Worm (Caenorhabditis elegans): ENCODE data around the gene F11A5.17.

F11A5.17 gene

ce11 chrV:16218522-16218921 lies 16.7 kb downstream of the F11A5.17 start, which contains the start of gene F11A5.15:
Gene F11A5.15, minus strand, starts transcription at chrV:16218622.
- no peak for TF ChIP-seq T23F11.4 (GFP tag; optimal IDR thresholded peaks at IDR 0.05)

DNA sequence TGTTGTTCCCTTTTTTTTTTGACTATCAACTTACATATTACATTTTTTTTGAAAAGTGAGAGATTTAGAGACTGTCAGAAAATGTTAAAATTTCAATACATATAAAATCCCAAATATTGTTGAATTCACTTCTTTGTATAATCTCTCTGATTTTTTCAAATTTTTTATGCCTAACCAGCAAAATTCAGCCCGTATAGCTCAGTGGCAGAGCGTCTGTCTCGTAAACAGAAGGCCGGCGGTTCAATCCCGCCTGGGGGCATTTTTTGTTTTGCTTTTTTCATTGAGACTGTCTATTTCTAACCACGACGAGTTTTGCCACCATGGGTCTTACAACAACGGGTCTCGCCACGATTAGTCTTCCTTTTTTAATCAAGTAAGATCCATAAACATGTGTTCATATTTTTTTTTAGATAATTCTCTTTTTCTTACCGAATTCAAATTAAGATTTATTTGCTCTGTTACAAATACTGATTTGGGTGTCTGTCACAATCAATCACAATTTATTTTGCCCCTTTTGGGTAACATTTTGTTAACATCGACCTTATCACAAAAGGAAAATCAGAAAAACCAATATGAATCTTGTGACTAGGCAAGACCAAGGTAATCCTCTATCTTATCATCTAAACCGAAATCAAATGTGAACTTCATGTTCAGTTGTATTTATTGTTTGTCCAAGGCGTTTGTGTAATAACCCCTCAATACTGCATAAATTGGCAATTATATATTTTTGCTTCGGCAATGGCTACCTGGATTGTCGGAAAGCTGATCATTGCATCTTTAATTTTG lies 17.3 kb downstream of the F11A5.17 start, which contains the start of gene glc-1:
Gene glc-1, plus strand, starts transcription at position 663 of the 786 bp plus-strand sequence.
- TF ChIP-seq sdc-2 (tag; optimal IDR thresholded peaks at IDR 0.05) (no peak), pha-2 (tag; optimal IDR thresholded peaks at IDR 0.05) (no peak), tbx-2 (tag; optimal IDR thresholded peaks at IDR 0.05) (no peak), ceh-9 (tag; optimal IDR thresholded peaks at IDR 0.05) (no peak), C08G9.2 (tag; optimal IDR thresholded peaks at IDR 0.05) (no peak), nfya-1 (tag; optimal IDR thresholded peaks at IDR 0.05) (no peak), Y22D7AL.16 (tag; optimal IDR thresholded peaks at IDR 0.05) (no peak)

ce11 chrV:16220020-16220419 lies 18.2 kb downstream of the F11A5.17 start:
- TF ChIP-seq ceh-9 (tag; optimal IDR thresholded peaks at IDR 0.05): no peak
- no peak for TF ChIP-seq rnt-1 (tag; optimal IDR thresholded peaks at IDR 0.05)
- no peak for TF ChIP-seq K09A11.1 (tag; optimal IDR thresholded peaks at IDR 0.05; ENCODE audit: insufficient read depth)
- no peak for TF ChIP-seq ztf-16 (tag; optimal IDR thresholded peaks at IDR 0.05)
- no peak for TF ChIP-seq dve-1 (tag; optimal IDR thresholded peaks at IDR 0.05)
- TF ChIP-seq pax-1 (tag; optimal IDR thresholded peaks at IDR 0.05): no peak
- TF ChIP-seq pros-1 (tag; optimal IDR thresholded peaks at IDR 0.05): no peak
- TF ChIP-seq K02D7.2 (tag; optimal IDR thresholded peaks at IDR 0.05): no peak
- no peak for TF ChIP-seq ceh-45 (GFP tag; IDR thresholded peaks at IDR 0.05)
- no peak for TF ChIP-seq unc-42 (tag; optimal IDR thresholded peaks at IDR 0.05)
- TF ChIP-seq lin-11 (tag; optimal IDR thresholded peaks at IDR 0.05): no peak
- no peak for TF ChIP-seq unc-86 (tag; optimal IDR thresholded peaks at IDR 0.05)
- no peak for TF ChIP-seq ceh-2 (tag; optimal IDR thresholded peaks at IDR 0.05)
- no peak for TF ChIP-seq unc-55 (GFP tag; optimal IDR thresholded peaks at IDR 0.05)
- no peak for TF ChIP-seq tbx-2 (tag; optimal IDR thresholded peaks at IDR 0.05)
- TF ChIP-seq madf-2 (tag; optimal IDR thresholded peaks at IDR 0.05): no peak
- TF ChIP-seq ahr-1 (tag; optimal IDR thresholded peaks at IDR 0.05): no peak
- no peak for TF ChIP-seq sox-2 (GFP tag; IDR thresholded peaks at IDR 0.05)
- TF ChIP-seq hlh-6 (tag; optimal IDR thresholded peaks at IDR 0.05): no peak

DNA sequence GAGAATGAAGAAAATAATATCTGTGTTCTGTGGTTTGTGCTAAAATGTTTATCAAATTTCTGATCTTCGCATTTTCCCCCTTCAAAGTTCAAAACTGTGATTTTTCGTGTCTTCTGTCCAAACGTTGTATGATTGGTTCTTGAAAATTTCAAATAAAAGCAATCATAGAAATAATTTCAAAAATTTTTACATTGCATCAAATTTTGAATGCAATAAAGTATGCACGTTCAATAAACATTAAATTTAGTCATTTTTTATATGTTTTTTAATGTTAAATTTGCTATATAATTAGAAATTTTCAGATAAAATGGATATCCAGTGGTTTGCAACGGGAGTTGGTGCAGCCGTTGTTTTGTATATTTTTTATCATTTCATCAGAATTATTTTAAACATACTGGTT lies 22.2 kb downstream of the F11A5.17 start, which contains the start of gene stdh-2:
Gene stdh-2, plus strand, starts transcription at position 301 of the 400 bp plus-strand sequence.
- TF ChIP-seq ceh-48 (tag; optimal IDR thresholded peaks at IDR 0.05) (no peak), tbx-2 (tag; optimal IDR thresholded peaks at IDR 0.05) (no peak)

DNA sequence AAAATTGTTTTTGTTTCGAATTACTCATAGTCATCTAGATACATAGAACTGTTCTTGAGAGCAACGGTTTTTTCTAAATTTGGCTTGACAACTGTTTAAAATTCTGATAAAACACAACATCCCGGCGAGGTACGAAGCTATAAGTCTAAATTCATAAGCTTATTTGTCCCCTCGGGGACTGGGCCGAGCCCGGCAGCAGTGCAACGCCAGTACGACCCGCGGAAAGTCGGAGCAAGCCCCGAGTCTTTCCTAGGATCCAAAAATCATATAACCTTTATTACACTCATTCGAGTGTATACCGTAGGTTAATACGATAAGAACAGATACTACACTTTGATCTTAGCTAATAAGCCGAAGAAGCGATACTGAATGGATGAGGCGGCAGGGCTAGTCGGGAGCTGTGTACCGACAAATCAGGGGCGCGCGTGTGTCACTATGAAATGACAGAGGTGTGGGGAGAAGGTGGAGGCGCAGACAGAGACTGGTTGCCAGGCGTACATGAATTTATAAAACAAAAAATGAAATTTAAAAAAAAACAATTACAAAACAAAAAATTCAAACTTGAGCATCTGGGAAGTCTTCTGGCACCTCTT lies 23.8 kb downstream of the F11A5.17 start:
- TF ChIP-seq ama-1 (optimal IDR thresholded peaks at IDR 0.05) (no peak), gmeb-2 (tag; optimal IDR thresholded peaks at IDR 0.05) (no peak), npax-4 (tag; optimal IDR thresholded peaks at IDR 0.05) (no peak), tbx-2 (tag; optimal IDR thresholded peaks at IDR 0.05) (no peak), hlh-8 (tag; optimal IDR thresholded peaks at IDR 0.05) (no peak), fkh-10 (GFP tag; optimal IDR thresholded peaks at IDR 0.05) (no peak), dve-1 (tag; optimal IDR thresholded peaks at IDR 0.05) (no peak), T23F11.4 (GFP tag; optimal IDR thresholded peaks at IDR 0.05) (no peak), hlh-6 (tag; optimal IDR thresholded peaks at IDR 0.05) (no peak), Y22D7AL.16 (tag; optimal IDR thresholded peaks at IDR 0.05) (no peak), ceh-6 (GFP tag; optimal IDR thresholded peaks at IDR 0.05) (no peak), C08G9.2 (tag; optimal IDR thresholded peaks at IDR 0.05) (no peak), ceh-14 (tag; optimal IDR thresholded peaks at IDR 0.05) (no peak), ceh-48 (tag; optimal IDR thresholded peaks at IDR 0.05) (no peak), nhr-11 (tag; optimal IDR thresholded peaks at IDR 0.05) (no peak), hlh-30 (tag; optimal IDR thresholded peaks at IDR 0.05; ENCODE audit: insufficient read depth) (no peak), unc-86 (tag; optimal IDR thresholded peaks at IDR 0.05) (no peak), unc-3 (GFP tag; conservative IDR thresholded peaks at IDR 0.05) (no peak), unc-3 (tag; optimal IDR thresholded peaks at IDR 0.05) (no peak), ref-2 (tag; optimal IDR thresholded peaks at IDR 0.05) (no peak)
